Fruit fly (Drosophila melanogaster): Measurements from ENCODE around the gene rut.

rut gene

dm6 chrX:14802611-14803110, 23.2 kb downstream of the rut start:
- TF ChIP-seq topi (GFP tag; optimal IDR thresholded peaks at IDR 0.05), result no peak
- no peak for TF ChIP-seq Sox15 (GFP tag; optimal IDR thresholded peaks at IDR 0.05)
- TF ChIP-seq dac (GFP tag; optimal IDR thresholded peaks at IDR 0.05), result no peak
- TF ChIP-seq fkh (GFP tag; optimal IDR thresholded peaks at IDR 0.05), result peak; percentile 43

DNA sequence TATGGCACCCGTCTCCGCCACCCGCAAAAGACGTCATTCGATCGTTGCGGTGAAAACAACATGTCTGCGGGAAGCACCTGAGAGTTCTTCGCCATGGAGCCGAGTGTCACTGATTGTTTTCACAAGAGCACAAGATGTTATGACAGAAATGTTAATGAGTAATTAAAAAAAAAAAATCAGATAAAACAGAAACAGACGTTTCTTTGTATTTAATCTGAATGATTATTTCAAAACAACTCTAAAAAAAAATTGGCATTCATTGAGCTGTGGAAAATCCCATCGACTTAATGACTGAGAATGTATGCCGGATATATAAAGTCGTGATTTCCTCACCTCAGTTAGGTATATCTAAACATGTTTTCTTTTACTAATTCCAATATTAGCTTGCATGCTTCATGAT, 39.4 kb downstream of the rut start, which contains the start of gene Ag5r:
TSS of gene Ag5r (minus strand) at position 101 of the 400 bp plus-strand sequence.
- TF ChIP-seq CG8319 (GFP tag; optimal IDR thresholded peaks at IDR 0.05) (no peak), Smox (GFP tag; optimal IDR thresholded peaks at IDR 0.05) (no peak), Lpt (GFP tag; optimal IDR thresholded peaks at IDR 0.05) (no peak), CG31627 (GFP tag; optimal IDR thresholded peaks at IDR 0.05) (no peak), CG3919 (GFP tag; optimal IDR thresholded peaks at IDR 0.05) (no peak), Eip93F (GFP tag; optimal IDR thresholded peaks at IDR 0.05) (no peak), acj6 (GFP tag; optimal IDR thresholded peaks at IDR 0.05) (no peak), CG11294 (GFP tag; IDR thresholded peaks at IDR 0.05) (no peak), CG8632 (GFP tag; optimal IDR thresholded peaks at IDR 0.05) (no peak), CG8119 (GFP tag; IDR thresholded peaks at IDR 0.05) (no peak), net (GFP tag; optimal IDR thresholded peaks at IDR 0.05) (no peak), CG6276 (GFP tag; optimal IDR thresholded peaks at IDR 0.05) (no peak), CG4318 (GFP tag; optimal IDR thresholded peaks at IDR 0.05) (no peak), eg (GFP tag; IDR thresholded peaks at IDR 0.05) (no peak), Sox15 (GFP tag; optimal IDR thresholded peaks at IDR 0.05) (no peak), Eip78C (GFP tag) (no peak), CG7368 (GFP tag; optimal IDR thresholded peaks at IDR 0.05) (no peak), fd85E (GFP tag; optimal IDR thresholded peaks at IDR 0.05) (no peak)

- TF ChIP-seq vri (GFP tag; optimal IDR thresholded peaks at IDR 0.05), result no peak
- no peak for TF ChIP-seq Sox15 (GFP tag; optimal IDR thresholded peaks at IDR 0.05)
- no peak for TF ChIP-seq CG3032 (tag; optimal IDR thresholded peaks at IDR 0.05)
- no peak for TF ChIP-seq net (GFP tag; optimal IDR thresholded peaks at IDR 0.05)
- TF ChIP-seq ss (GFP tag; optimal IDR thresholded peaks at IDR 0.05), result no peak
- TF ChIP-seq eg (GFP tag; IDR thresholded peaks at IDR 0.05), result no peak
- no peak for TF ChIP-seq CG1621 (tag; optimal IDR thresholded peaks at IDR 0.05)
- no peak for TF ChIP-seq CG6163 (GFP tag; IDR thresholded peaks at IDR 0.05)
- TF ChIP-seq CG32006 (GFP tag; optimal IDR thresholded peaks at IDR 0.05), result no peak
- TF ChIP-seq Smox (GFP tag; optimal IDR thresholded peaks at IDR 0.05), result no peak
- TF ChIP-seq CG6808 (GFP tag; optimal IDR thresholded peaks at IDR 0.05), result no peak
- TF ChIP-seq CG7368 (GFP tag; optimal IDR thresholded peaks at IDR 0.05), result no peak
- TF ChIP-seq dac (GFP tag; optimal IDR thresholded peaks at IDR 0.05), result no peak
- no peak for TF ChIP-seq CG6854 (GFP tag; optimal IDR thresholded peaks at IDR 0.05)
- TF ChIP-seq fd85E (GFP tag; optimal IDR thresholded peaks at IDR 0.05), result no peak
- no peak for TF ChIP-seq dsx (GFP tag; optimal IDR thresholded peaks at IDR 0.05; ENCODE audit: poor library complexity, severe bottlenecking)
- TF ChIP-seq Hr38 (GFP tag; optimal IDR thresholded peaks at IDR 0.05), result no peak
- TF ChIP-seq CG9139 (GFP tag; optimal IDR thresholded peaks at IDR 0.05), result no peak
These were observed 41.8 kb downstream of the rut start, which contains the start of gene Ag5r2 for dm6 chrX:14784002-14784568. TSS of gene Ag5r2 (minus strand) at chrX:14784052.

dm6 chrX:14776474-14776873, 49.4 kb downstream of the rut start, which contains the start of gene CG5347:
TSS of gene CG5347 (plus strand) at chrX:14776774.
- TF ChIP-seq Lpt (GFP tag; optimal IDR thresholded peaks at IDR 0.05) (no peak), Ets21C (GFP tag; optimal IDR thresholded peaks at IDR 0.05) (no peak), spab (GFP tag; optimal IDR thresholded peaks at IDR 0.05) (no peak), net (GFP tag; optimal IDR thresholded peaks at IDR 0.05) (no peak), salr (GFP tag; optimal IDR thresholded peaks at IDR 0.05) (no peak), Sox102F (GFP tag; optimal IDR thresholded peaks at IDR 0.05) (no peak)

Measured in whole organism, prepupa.